Worm (Caenorhabditis elegans): ENCODE results near the gene eef-1G.
A peak's percentile ranks its signal among the peaks of the same experiment; 100 is the strongest.

eef-1G gene

DNA sequence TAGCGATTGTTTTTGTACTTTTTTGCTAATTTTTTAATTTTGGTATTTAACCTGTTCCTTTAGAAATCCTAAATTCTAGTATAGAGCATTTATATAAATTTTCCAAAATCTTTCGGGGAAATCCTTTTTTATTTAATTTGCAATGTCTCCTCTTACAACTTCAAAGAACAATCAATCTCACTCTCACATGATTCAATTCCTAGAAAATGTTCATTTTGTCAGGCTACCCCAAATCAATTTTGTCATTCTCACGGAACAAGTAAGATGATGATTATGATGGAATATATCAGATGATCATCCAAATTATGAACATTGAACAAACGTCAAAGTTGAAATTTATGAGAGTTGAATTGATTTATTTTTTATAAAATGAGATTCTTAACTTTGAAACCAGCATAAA, 28.2 kb upstream of the eef-1G start (continued):
- TF ChIP-seq hrde-1 (tag; optimal IDR thresholded peaks at IDR 0.05; ENCODE audit: borderline replicate concordance) (no peak), zfh-2 (GFP tag; conservative IDR thresholded peaks at IDR 0.05) (no peak), snpc-3.4 (tag; optimal IDR thresholded peaks at IDR 0.05) (no peak), akir-1 (GFP tag; optimal IDR thresholded peaks at IDR 0.05) (no peak), bed-1 (GFP tag; IDR thresholded peaks at IDR 0.05) (no peak), ztf-18 (tag; optimal IDR thresholded peaks at IDR 0.05) (no peak), lin-26 (GFP tag; IDR thresholded peaks at IDR 0.05) (no peak), Y95B8A.8 (GFP tag; IDR thresholded peaks at IDR 0.05) (no peak), atf-7 (tag; optimal IDR thresholded peaks at IDR 0.05) (no peak), somi-1 (GFP tag; optimal IDR thresholded peaks at IDR 0.05) (peak; percentile 50), ama-1 (optimal IDR thresholded peaks at IDR 0.05) (peak; percentile 37), ama-1 (GFP tag; optimal IDR thresholded peaks at IDR 0.05) (peak in 1 of 2 experiments; percentile 10), dox-1 (GFP tag; IDR thresholded peaks at IDR 0.05) (no peak), ceh-40 (GFP tag; IDR thresholded peaks at IDR 0.05) (no peak), lsy-27 (tag; optimal IDR thresholded peaks at IDR 0.05; ENCODE audit: borderline replicate concordance, insufficient read depth) (no peak), attf-3 (GFP tag; conservative IDR thresholded peaks at IDR 0.05) (no peak), lin-40 (tag; optimal IDR thresholded peaks at IDR 0.05) (peak; percentile 33), efl-1 (GFP tag; optimal IDR thresholded peaks at IDR 0.05) (no peak), zim-3 (tag; optimal IDR thresholded peaks at IDR 0.05) (no peak)

DNA sequence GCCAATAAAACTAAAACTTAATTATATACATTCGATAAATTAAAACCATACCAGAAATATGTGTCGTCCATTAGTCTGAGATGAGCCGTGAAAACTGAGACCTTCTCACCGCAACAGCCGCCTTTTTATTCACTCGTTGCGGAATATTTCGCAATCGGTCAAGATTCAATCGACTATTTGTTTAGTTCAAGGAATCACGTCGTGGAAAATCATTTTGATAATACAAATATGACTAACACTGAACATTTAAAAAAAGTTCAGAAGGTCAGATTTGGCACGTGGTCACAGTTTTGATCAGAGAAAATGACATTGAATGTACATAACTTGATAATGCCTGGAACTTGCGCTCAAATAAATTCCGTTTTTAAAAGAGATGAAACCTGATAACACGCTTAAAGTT, 26.8 kb upstream of the eef-1G start, which contains the start of gene F17C11.11:
F17C11.11 (minus strand) TSS at position 79 of the 400 bp plus-strand sequence.
- 0 out of 2 replicates have a peak, but pooled peaks have one; percentile 19 for TF ChIP-seq B0336.3 (GFP tag; IDR thresholded peaks at IDR 0.05)
- peak; percentile 80 for TF ChIP-seq nhr-80 (tag; optimal IDR thresholded peaks at IDR 0.05)
- peak; percentile 22 for TF ChIP-seq ZK185.1 (tag; optimal IDR thresholded peaks at IDR 0.05; ENCODE audit: poor library complexity, severe bottlenecking)
- peak; percentile 95 for TF ChIP-seq cebp-1 (GFP tag; IDR thresholded peaks at IDR 0.05)
- peak; percentile 99 for TF ChIP-seq cebp-1 (tag; optimal IDR thresholded peaks at IDR 0.05)
- no peak for TF ChIP-seq B0035.1 (tag; optimal IDR thresholded peaks at IDR 0.05)
- TF ChIP-seq nhr-90 (tag; optimal IDR thresholded peaks at IDR 0.05) = no peak
- no peak for TF ChIP-seq attf-3 (GFP tag; conservative IDR thresholded peaks at IDR 0.05)
- TF ChIP-seq chd-7 (tag; optimal IDR thresholded peaks at IDR 0.05) = peak; percentile 20
- no peak for TF ChIP-seq lin-54 (GFP tag; optimal IDR thresholded peaks at IDR 0.05)

DNA sequence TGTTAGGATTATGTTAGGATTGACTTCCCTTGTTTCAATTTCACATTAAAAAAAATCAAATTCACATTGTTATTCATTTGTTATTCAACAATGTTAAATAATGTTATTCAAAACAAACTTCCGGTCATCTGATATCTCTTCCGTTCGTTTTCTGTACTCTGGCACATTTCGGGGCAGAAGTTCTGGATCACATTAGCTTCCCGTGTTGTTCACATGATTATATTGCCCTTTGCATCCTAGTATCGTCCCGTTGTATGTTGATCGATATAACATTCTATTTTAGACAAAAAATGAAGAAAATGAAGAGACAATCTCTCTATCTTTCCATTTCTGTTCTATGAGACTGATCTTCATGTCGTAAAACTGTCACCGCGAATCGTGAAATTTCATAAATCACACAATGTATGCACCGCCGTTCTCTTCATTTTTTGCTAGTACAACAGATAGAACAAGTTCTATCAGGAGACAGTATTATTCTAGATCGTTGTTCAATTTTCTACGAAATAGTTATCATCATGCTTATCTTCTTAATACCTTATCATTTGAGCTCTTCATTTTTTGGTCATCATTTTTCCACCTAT, 25.4 kb upstream of the eef-1G start:
- TF ChIP-seq sdz-38 (tag; optimal IDR thresholded peaks at IDR 0.05) (no peak), Y67H2A.10 (GFP tag; conservative IDR thresholded peaks at IDR 0.05) (no peak), nfyb-1 (GFP tag; IDR thresholded peaks at IDR 0.05) (no peak), hmg-1.2 (GFP tag; IDR thresholded peaks at IDR 0.05) (no peak), ceh-27 (GFP tag; optimal IDR thresholded peaks at IDR 0.05) (no peak), lsy-27 (tag; optimal IDR thresholded peaks at IDR 0.05; ENCODE audit: borderline replicate concordance, insufficient read depth) (no peak), ztf-6 (GFP tag; IDR thresholded peaks at IDR 0.05) (no peak), cebp-2 (GFP tag; IDR thresholded peaks at IDR 0.05) (no peak), bed-2 (GFP tag; IDR thresholded peaks at IDR 0.05) (no peak), lin-54 (GFP tag; optimal IDR thresholded peaks at IDR 0.05) (no peak), B0035.1 (tag; optimal IDR thresholded peaks at IDR 0.05) (no peak), T26A5.8 (tag; optimal IDR thresholded peaks at IDR 0.05) (no peak), F33H1.4 (GFP tag; IDR thresholded peaks at IDR 0.05) (no peak), K11D2.4 (GFP tag; IDR thresholded peaks at IDR 0.05) (no peak), akir-1 (GFP tag; optimal IDR thresholded peaks at IDR 0.05) (no peak)

All from whole organism, young adult.